Worm (Caenorhabditis elegans) whole organism, L4 larva: ENCODE data around the gene sri-21.

ENCODE experiments used
- T20F7.1 ChIP-seq: fragments of 200-800 bp; sonication (Bioruptor generic); optimal IDR thresholded peaks from 2 replicates; lab custom pipeline; 2018; ENCODE audit warnings: mild to moderate bottlenecking, missing genetic modification characterization, missing compliant biosample characterization
- aha-1 ChIP-seq: fragments of 150-350 bp; peaks from one replicate; lab custom pipeline; 2014; ENCODE audit warnings: missing biosample characterization, missing genetic modification characterization
- cey-2 ChIP-seq: sonication (generic microtip); optimal IDR thresholded peaks from 3 replicates; lab custom pipeline; 2017; ENCODE audit warnings: missing genetic modification characterization, mild to moderate bottlenecking, missing compliant biosample characterization, antibody characterized with exemption, borderline replicate concordance; ENCODE audit not compliant: insufficient read depth
- fos-1 ChIP-seq: fragments of 150-350 bp; optimal IDR thresholded peaks from 2 replicates; lab custom pipeline; 2014; ENCODE audit warnings: missing biosample characterization, missing genetic modification characterization
- lin-38 ChIP-seq: fragments of 200-800 bp; sonication (Bioruptor generic); IDR thresholded peaks from 2 replicates; pipeline ENCODE4 v1.3.6; 2022; ENCODE audit warnings: missing genetic modification reagents, missing genetic modification characterization, missing compliant biosample characterization
- nhr-102 ChIP-seq: sonication (generic microtip); optimal IDR thresholded peaks from 2 replicates; lab custom pipeline; 2016; ENCODE audit warnings: mild to moderate bottlenecking, missing genetic modification characterization, moderate library complexity, missing compliant biosample characterization
- vab-7 ChIP-seq: fragments of 200-800 bp; sonication (Bioruptor generic); IDR thresholded peaks from 2 replicates; pipeline ENCODE4 v1.3.6; 2022; ENCODE audit warnings: missing genetic modification reagents, missing genetic modification characterization, missing compliant biosample characterization

DNA sequence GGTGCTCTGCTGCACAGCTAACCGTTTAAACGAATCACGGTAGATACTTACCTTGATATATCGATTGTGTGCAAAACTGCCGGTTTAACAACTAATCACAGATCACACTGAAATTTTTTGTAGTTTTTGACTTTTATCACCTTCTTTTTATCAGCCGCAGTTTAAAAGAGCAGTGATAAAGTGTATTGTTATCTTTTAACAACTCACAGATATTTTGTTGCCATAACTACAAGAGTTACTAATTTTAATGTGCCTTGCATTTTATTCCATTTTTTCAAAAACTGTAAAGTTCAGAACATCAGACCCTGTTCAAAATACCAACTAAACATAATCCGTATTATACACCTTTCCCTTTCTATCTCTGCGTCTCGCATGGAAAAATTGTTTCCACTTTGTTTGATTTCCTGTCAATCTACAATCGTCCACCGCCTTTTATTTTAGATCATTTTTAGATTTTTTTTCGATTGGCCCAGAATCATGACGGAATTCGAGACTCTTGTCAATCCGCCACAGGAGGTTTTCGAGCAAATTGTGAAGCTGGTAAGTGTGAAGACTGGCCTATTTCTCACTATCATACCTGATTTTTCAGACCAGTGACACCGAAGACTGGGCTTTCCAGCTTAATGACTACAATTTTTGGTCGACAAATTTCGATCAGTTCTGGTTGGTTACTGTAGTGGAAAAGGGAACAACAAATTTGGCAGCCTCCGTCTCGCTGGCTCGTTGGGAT is 3.3 kb downstream of the sri-21 start, which contains the start of gene T24A6.20:
- TF ChIP-seq fos-1 (tag; lab: Kevin White, UChicago) (no peak), aha-1 (tag; lab: Kevin White, UChicago) (no peak), cey-2 (tag; lab: Kevin White, UChicago) (no peak), T20F7.1 (GFP tag; lab: Kevin White, UChicago) (no peak), nhr-102 (tag; lab: Kevin White, UChicago) (no peak), vab-7 (GFP tag; lab: Robert Waterston, UW) (no peak), lin-38 (no peak)
